Worm (Caenorhabditis elegans): ENCODE results near the gene ceh-60.

ce11 chrX:6517025-6517770 is 12.7 kb downstream of the ceh-60 start:
- TF ChIP-seq nhr-76 (tag; optimal IDR thresholded peaks at IDR 0.05) (no peak), elt-3 (tag; optimal IDR thresholded peaks at IDR 0.05) (no peak), mab-5 (tag; optimal IDR thresholded peaks at IDR 0.05) (no peak), sptf-1 (tag; optimal IDR thresholded peaks at IDR 0.05) (no peak), nhr-28 (tag; optimal IDR thresholded peaks at IDR 0.05) (no peak), snpc-4 (tag; optimal IDR thresholded peaks at IDR 0.05) (no peak), nhr-12 (tag; optimal IDR thresholded peaks at IDR 0.05) (no peak), nhr-237 (tag; optimal IDR thresholded peaks at IDR 0.05) (no peak), lin-13 (tag; optimal IDR thresholded peaks at IDR 0.05) (no peak), cnd-1 (tag; optimal IDR thresholded peaks at IDR 0.05) (no peak), ces-1 (GFP tag; optimal IDR thresholded peaks at IDR 0.05) (no peak), tbx-8 (GFP tag; optimal IDR thresholded peaks at IDR 0.05) (no peak), M03D4.4 (tag; optimal IDR thresholded peaks at IDR 0.05) (no peak)

Data from whole organism, mixed stage, embryonic.